Worm (Caenorhabditis elegans): ENCODE data around the gene F26D2.15.

F26D2.15 gene

DNA sequence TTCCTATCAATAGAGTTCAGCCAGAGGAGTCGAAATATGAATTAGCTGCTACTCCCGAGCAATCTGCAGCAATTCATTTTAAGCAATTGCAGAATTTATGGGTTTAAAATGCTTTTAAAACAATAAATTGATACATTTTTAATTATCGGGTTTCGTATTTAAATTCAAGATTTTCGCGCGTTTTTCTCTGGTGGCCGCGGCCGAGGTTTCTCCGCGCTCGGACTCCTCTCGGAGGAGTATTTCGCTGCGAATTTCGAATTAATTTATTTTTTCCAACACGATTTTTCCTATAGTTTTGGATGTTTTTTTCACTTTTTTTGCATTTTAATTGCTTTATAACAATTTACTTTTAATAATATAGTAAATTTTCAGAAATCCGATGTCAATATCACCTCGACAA is 36.1 kb upstream of the F26D2.15 start, which contains the start of gene F13A7.14 (continued):
- TF ChIP-seq F49E8.2 (tag; optimal IDR thresholded peaks at IDR 0.05; ENCODE audit: borderline replicate concordance) = peak; percentile 19
- peak; percentile 52 for TF ChIP-seq rbr-2 (tag; optimal IDR thresholded peaks at IDR 0.05)
- no peak for TF ChIP-seq Y75B8A.6 (GFP tag; IDR thresholded peaks at IDR 0.05)
- 0 out of 2 replicates have a peak, but pooled peaks have one; percentile 32 for TF ChIP-seq snpc-1.2 (GFP tag; IDR thresholded peaks at IDR 0.05)
- no peak for TF ChIP-seq nhr-10 (tag; optimal IDR thresholded peaks at IDR 0.05)
- TF ChIP-seq dmd-9 (GFP tag; IDR thresholded peaks at IDR 0.05) = peak; percentile 89
- TF ChIP-seq hif-1 (tag; optimal IDR thresholded peaks at IDR 0.05) = peak in 1 of 2 experiments; percentile 90
- TF ChIP-seq daf-8 (GFP tag; IDR thresholded peaks at IDR 0.05) = no peak
- no peak for TF ChIP-seq snpc-4 (tag; optimal IDR thresholded peaks at IDR 0.05)
- peak; percentile 59; the same call in 1 of the 2 replicates for TF ChIP-seq tra-1 (GFP tag; IDR thresholded peaks at IDR 0.05)
- TF ChIP-seq nhr-25 (tag; optimal IDR thresholded peaks at IDR 0.05; ENCODE audit: borderline replicate concordance, insufficient read depth) = no peak
- peak; percentile 71 for TF ChIP-seq madf-9 (GFP tag; conservative IDR thresholded peaks at IDR 0.05)
- no peak for TF ChIP-seq unc-62 (GFP tag; optimal IDR thresholded peaks at IDR 0.05 in 1 of 2)
- TF ChIP-seq unc-62 (tag; optimal IDR thresholded peaks at IDR 0.05) = no peak
- TF ChIP-seq ceh-62 (tag; optimal IDR thresholded peaks at IDR 0.05) = no peak
- no peak for TF ChIP-seq php-3 (GFP tag; IDR thresholded peaks at IDR 0.05)
- no peak for TF ChIP-seq nhr-41 (GFP tag; IDR thresholded peaks at IDR 0.05)
- TF ChIP-seq duxl-1 (tag; optimal IDR thresholded peaks at IDR 0.05; ENCODE audit: poor library complexity) = peak; percentile 85
- TF ChIP-seq madf-5 (GFP tag; IDR thresholded peaks at IDR 0.05) = peak in 1 of 2 experiments; percentile 76; a peak in 1 of 4 replicates
- TF ChIP-seq ceh-44 (GFP tag; IDR thresholded peaks at IDR 0.05) = peak; percentile 61; the same call in 1 of the 2 replicates
- TF ChIP-seq fos-1 (tag; optimal IDR thresholded peaks at IDR 0.05) = no peak
- no peak for TF ChIP-seq hlh-30 (tag; optimal IDR thresholded peaks at IDR 0.05; ENCODE audit: insufficient read depth)
- TF ChIP-seq attf-4 (tag; optimal IDR thresholded peaks at IDR 0.05) = no peak
- peak; percentile 66 for TF ChIP-seq aha-1 (tag)
- TF ChIP-seq lin-15B (tag; optimal IDR thresholded peaks at IDR 0.05) = no peak
- TF ChIP-seq F37D6.2 (tag; optimal IDR thresholded peaks at IDR 0.05) = peak; percentile 33
- no peak for TF ChIP-seq mdl-1 (tag; optimal IDR thresholded peaks at IDR 0.05)
- TF ChIP-seq ZK337.2 (GFP tag; IDR thresholded peaks at IDR 0.05) = peak; percentile 95
- no peak for TF ChIP-seq zip-2 (tag; optimal IDR thresholded peaks at IDR 0.05)
- no peak for TF ChIP-seq daf-12 (tag; optimal IDR thresholded peaks at IDR 0.05)
- no peak for TF ChIP-seq egl-27 (tag; optimal IDR thresholded peaks at IDR 0.05)
- TF ChIP-seq zfp-2 (tag; optimal IDR thresholded peaks at IDR 0.05) = no peak
- TF ChIP-seq spr-3 (GFP tag; optimal IDR thresholded peaks at IDR 0.05) = peak; percentile 20
- peak; percentile 77 for TF ChIP-seq nhr-102 (tag; optimal IDR thresholded peaks at IDR 0.05)
- no peak for TF ChIP-seq nhr-28 (tag; optimal IDR thresholded peaks at IDR 0.05)
- TF ChIP-seq Y48G9A.11 (GFP tag; IDR thresholded peaks at IDR 0.05) = peak; percentile 44; the same call in 1 of the 2 replicates
- TF ChIP-seq nhr-42 (GFP tag; IDR thresholded peaks at IDR 0.05) = peak; percentile 38; the same call in 1 of the 2 replicates
- no peak for TF ChIP-seq ctbp-1 (GFP tag; IDR thresholded peaks at IDR 0.05)
- TF ChIP-seq R02D3.7 (tag; optimal IDR thresholded peaks at IDR 0.05) = no peak
- no peak for TF ChIP-seq pqm-1 (tag; optimal IDR thresholded peaks at IDR 0.05)
- TF ChIP-seq lin-13 (GFP tag; optimal IDR thresholded peaks at IDR 0.05) = peak; percentile 33
- no peak for TF ChIP-seq pha-4 (GFP tag; IDR thresholded peaks at IDR 0.05)
- TF ChIP-seq pha-4 (tag; optimal IDR thresholded peaks at IDR 0.05) = no peak

DNA sequence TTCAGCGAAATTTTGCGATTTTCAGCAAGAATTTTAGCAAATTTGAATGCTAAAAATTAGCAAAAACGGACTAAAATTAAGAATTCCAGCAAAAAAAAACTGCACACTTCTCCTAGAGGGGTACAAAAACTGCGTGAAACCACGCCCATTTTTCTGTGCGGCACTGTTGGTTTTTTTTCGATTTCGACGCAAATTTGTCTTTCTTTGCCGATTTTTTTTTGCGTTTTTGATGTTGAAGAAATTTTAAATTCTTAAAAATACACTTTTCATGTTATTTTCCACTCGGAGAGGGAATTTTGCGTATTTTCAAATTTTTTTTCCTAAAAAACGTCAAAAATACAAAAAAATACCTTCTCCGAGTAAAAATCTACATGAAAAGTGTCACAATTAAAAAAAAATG is 33.7 kb upstream of the F26D2.15 start, which contains the start of gene syp-1:
TSS of gene syp-1 (plus strand) at position 301 of the 400 bp plus-strand sequence.
- no peak for TF ChIP-seq madf-9 (GFP tag; conservative IDR thresholded peaks at IDR 0.05)
- no peak for TF ChIP-seq snpc-4 (tag; optimal IDR thresholded peaks at IDR 0.05)
- TF ChIP-seq T26A8.4 (GFP tag; IDR thresholded peaks at IDR 0.05) = no peak
- no peak for TF ChIP-seq zfp-2 (tag; optimal IDR thresholded peaks at IDR 0.05)
- no peak for TF ChIP-seq ceh-32 (tag; optimal IDR thresholded peaks at IDR 0.05; ENCODE audit: poor library complexity)
- no peak for TF ChIP-seq mxl-3 (GFP tag; optimal IDR thresholded peaks at IDR 0.05)
- no peak for TF ChIP-seq ZK546.5 (tag; optimal IDR thresholded peaks at IDR 0.05)
- TF ChIP-seq dve-1 (tag; optimal IDR thresholded peaks at IDR 0.05; ENCODE audit: insufficient read depth) = no peak
- TF ChIP-seq nhr-41 (GFP tag; IDR thresholded peaks at IDR 0.05) = no peak
- TF ChIP-seq hlh-30 (tag; optimal IDR thresholded peaks at IDR 0.05; ENCODE audit: insufficient read depth) = no peak
- no peak for TF ChIP-seq ceh-44 (GFP tag; IDR thresholded peaks at IDR 0.05)
- TF ChIP-seq ZK337.2 (GFP tag; IDR thresholded peaks at IDR 0.05) = no peak
- TF ChIP-seq unc-130 (GFP tag; optimal IDR thresholded peaks at IDR 0.05) = no peak
- TF ChIP-seq aly-2 (tag; optimal IDR thresholded peaks at IDR 0.05) = no peak

Data from whole organism, L4 larva.